Worm (Caenorhabditis elegans): ENCODE results near the gene nlp-16.

nlp-16 gene

DNA sequence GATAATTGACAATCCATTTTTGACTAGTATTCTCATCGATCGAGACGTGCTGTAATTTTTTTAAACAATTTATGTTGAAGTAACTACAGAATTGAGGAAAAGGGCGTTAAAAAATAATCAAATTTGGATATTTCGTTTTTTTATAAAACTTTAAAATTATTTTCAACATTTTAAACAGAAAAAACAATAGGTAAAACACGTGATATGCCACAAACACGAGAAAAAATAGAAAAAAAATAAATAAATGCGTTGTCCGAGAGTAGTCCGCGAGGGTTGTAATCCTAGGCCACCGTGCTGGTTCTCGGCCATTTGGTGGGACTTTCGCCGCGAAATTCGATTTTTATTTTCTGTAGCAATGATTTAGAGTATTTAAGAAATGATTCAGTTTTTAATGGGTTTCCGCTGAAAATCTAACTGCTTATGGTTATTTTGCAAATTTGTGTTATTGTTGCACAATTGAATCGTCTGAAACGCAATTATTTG, 53.3 kb downstream of the nlp-16 start, which contains the start of gene C49A9.10 (continued):
- TF ChIP-seq nhr-237 (tag; optimal IDR thresholded peaks at IDR 0.05) (no peak), crh-2 (tag; optimal IDR thresholded peaks at IDR 0.05) (peak; percentile 72), unc-39 (tag; optimal IDR thresholded peaks at IDR 0.05) (no peak), gmeb-1 (tag; optimal IDR thresholded peaks at IDR 0.05) (peak; percentile 97), peb-1 (tag; optimal IDR thresholded peaks at IDR 0.05) (no peak), blmp-1 (tag; optimal IDR thresholded peaks at IDR 0.05; ENCODE audit: insufficient read depth) (peak; percentile 22), sma-9 (GFP tag; optimal IDR thresholded peaks at IDR 0.05) (peak; percentile 94), sma-9 (tag; optimal IDR thresholded peaks at IDR 0.05) (no peak), nhr-21 (tag; optimal IDR thresholded peaks at IDR 0.05) (peak; percentile 69), mdl-1 (tag; optimal IDR thresholded peaks at IDR 0.05) (no peak), fos-1 (tag; optimal IDR thresholded peaks at IDR 0.05) (peak; percentile 42), mbf-1 (tag; optimal IDR thresholded peaks at IDR 0.05) (no peak), lsy-2 (tag; optimal IDR thresholded peaks at IDR 0.05) (peak; percentile 83 to 90), lin-13 (GFP tag; optimal IDR thresholded peaks at IDR 0.05) (peak; percentile 79), skn-1 (tag; optimal IDR thresholded peaks at IDR 0.05) (no peak), nhr-25 (tag; optimal IDR thresholded peaks at IDR 0.05) (peak; percentile 82), elt-3 (tag; optimal IDR thresholded peaks at IDR 0.05) (no peak), zag-1 (tag; optimal IDR thresholded peaks at IDR 0.05) (no peak), F13H6.1 (tag; optimal IDR thresholded peaks at IDR 0.05) (peak; percentile 90), elt-1 (tag; optimal IDR thresholded peaks at IDR 0.05) (no peak), lin-39 (tag; optimal IDR thresholded peaks at IDR 0.05) (no peak), nhr-77 (tag; optimal IDR thresholded peaks at IDR 0.05) (no peak), nhr-12 (tag; optimal IDR thresholded peaks at IDR 0.05) (no peak), unc-55 (GFP tag; optimal IDR thresholded peaks at IDR 0.05) (peak; percentile 93), egl-27 (tag; optimal IDR thresholded peaks at IDR 0.05) (no peak), ztf-4 (tag; optimal IDR thresholded peaks at IDR 0.05) (no peak), ZK546.5 (tag; optimal IDR thresholded peaks at IDR 0.05) (no peak), C34F6.9 (tag; optimal IDR thresholded peaks at IDR 0.05) (peak; percentile 87)
